Worm (Caenorhabditis elegans) whole organism, dauer: ENCODE results near the gene C40A11.4.

Source experiments
- unc-62 ChIP-seq: sonication (generic microtip); optimal IDR thresholded peaks from 2 replicates; lab custom pipeline; 2017; ENCODE audit warnings: missing biosample characterization, missing genetic modification reagents, missing genetic modification characterization

Gene C40A11.4

ce11 chrII:2137235-2137634 lies at the start of gene C40A11.4:
TSS of gene C40A11.4 (plus strand) at chrII:2137422.
- no peak for TF ChIP-seq unc-62 (GFP tag; lab: Kevin White, UChicago)

- no peak for TF ChIP-seq unc-62 (GFP tag; lab: Kevin White, UChicago)
These were observed 46.6 kb upstream of the C40A11.4 start, which contains the start of gene trpl-5 for ce11 chrII:2090605-2091004. TSS of gene trpl-5 (minus strand) at chrII:2090636.

- TF ChIP-seq unc-62 (GFP tag; lab: Kevin White, UChicago) = no peak
These were observed 45.2 kb upstream of the C40A11.4 start, which contains the start of gene T16A1.10 for ce11 chrII:2091972-2092371. TSS of gene T16A1.10 (minus strand) at chrII:2092094.

- TF ChIP-seq unc-62 (GFP tag; lab: Kevin White, UChicago) = no peak
These were observed 43.7 kb upstream of the C40A11.4 start, which contains the start of gene fbxb-37 for ce11 chrII:2093456-2093926. TSS of gene fbxb-37 (minus strand) at chrII:2093876.

ce11 chrII:2094924-2095650 lies 42.1 kb upstream of the C40A11.4 start, which contains the start of gene T16A1.2:
TSS of gene T16A1.2 (plus strand) at chrII:2095600.
- TF ChIP-seq unc-62 (GFP tag; lab: Kevin White, UChicago) = no peak

ce11 chrII:2099139-2099976 lies 37.9 kb upstream of the C40A11.4 start, which contains the start of gene math-42:
TSS of gene math-42 (plus strand) at chrII:2099926.
- no peak for TF ChIP-seq unc-62 (GFP tag; lab: Kevin White, UChicago)

- no peak for TF ChIP-seq unc-62 (GFP tag; lab: Kevin White, UChicago)
These were observed 28.9 kb upstream of the C40A11.4 start, which contains the start of gene R52.4 for ce11 chrII:2108295-2108694. TSS of gene R52.4 (minus strand) at chrII:2108395.

ce11 chrII:2109943-2110342 lies 27.3 kb upstream of the C40A11.4 start, which contains the start of gene R52.5:
TSS of gene R52.5 (minus strand) at chrII:2110043.
- no peak for TF ChIP-seq unc-62 (GFP tag; lab: Kevin White, UChicago)

- no peak for TF ChIP-seq unc-62 (GFP tag; lab: Kevin White, UChicago)
These were observed 24.3 kb upstream of the C40A11.4 start, which contains the start of gene R52.6 for ce11 chrII:2112948-2113347. TSS of gene R52.6 (minus strand) at chrII:2113048.

ce11 chrII:2114488-2114887 lies 22.7 kb upstream of the C40A11.4 start:
- TF ChIP-seq unc-62 (GFP tag; lab: Kevin White, UChicago) = no peak

ce11 chrII:2116794-2117193 lies 20.4 kb upstream of the C40A11.4 start, which contains the start of gene srh-195:
TSS of gene srh-195 (minus strand) at chrII:2116894.
- TF ChIP-seq unc-62 (GFP tag; lab: Kevin White, UChicago) = no peak

- no peak for TF ChIP-seq unc-62 (GFP tag; lab: Kevin White, UChicago)
These were observed 15.1 kb upstream of the C40A11.4 start, which contains the start of gene math-37 for ce11 chrII:2122091-2122490. TSS of gene math-37 (minus strand) at chrII:2122191.

- TF ChIP-seq unc-62 (GFP tag; lab: Kevin White, UChicago) = no peak
These were observed 14.5 kb upstream of the C40A11.4 start for ce11 chrII:2122762-2123161.

ce11 chrII:2130770-2131169 lies 6.5 kb upstream of the C40A11.4 start, which contains the start of gene sdz-28:
TSS of gene sdz-28 (plus strand) at chrII:2131070.
- TF ChIP-seq unc-62 (GFP tag; lab: Kevin White, UChicago) = no peak

- no peak for TF ChIP-seq unc-62 (GFP tag; lab: Kevin White, UChicago)
These were observed 1.6 kb upstream of the C40A11.4 start, which contains the start of gene hpo-7 for ce11 chrII:2135604-2136003. TSS of gene hpo-7 (minus strand) at chrII:2135704.
